Worm (Caenorhabditis elegans) whole organism, L1 larva: ENCODE measurements around the gene catp-8.

Source experiments
- aly-2 ChIP-seq: fragments of 150-350 bp; optimal IDR thresholded peaks from 2 replicates; lab custom pipeline; 2014; ENCODE audit warnings: missing biosample characterization, missing genetic modification characterization
- ama-1 ChIP-seq: fragments of 150-350 bp; optimal IDR thresholded peaks from 2 replicates; lab custom pipeline; 2014
- ceh-82 ChIP-seq, 3 experiments: fragments of 150-350 bp in 1 of 3; sonication (generic microtip) in 2 of 3; optimal IDR thresholded peaks; 2 replicates each; lab custom pipeline; 2014 to 2017; ENCODE audit warnings: missing biosample characterization in 3 of 3, missing genetic modification characterization in 3 of 3
- fkh-10 ChIP-seq: sonication (generic microtip); optimal IDR thresholded peaks from 2 replicates; lab custom pipeline; 2017; ENCODE audit warnings: missing biosample characterization, missing genetic modification reagents, missing genetic modification characterization
- lin-39 ChIP-seq: fragments of 150-350 bp; optimal IDR thresholded peaks from 2 replicates; lab custom pipeline; 2014; ENCODE audit warnings: missing biosample characterization, missing genetic modification reagents, missing genetic modification characterization
- nhr-28 ChIP-seq: fragments of 150-350 bp; optimal IDR thresholded peaks from 2 replicates; lab custom pipeline; 2014; ENCODE audit warnings: missing biosample characterization, missing genetic modification characterization
- nhr-77 ChIP-seq: fragments of 150-350 bp; optimal IDR thresholded peaks from 2 replicates; lab custom pipeline; 2014; ENCODE audit warnings: missing biosample characterization, missing genetic modification characterization
- skn-1 ChIP-seq: fragments of 150-350 bp; optimal IDR thresholded peaks from 2 replicates; lab custom pipeline; 2014; ENCODE audit warnings: missing biosample characterization, missing genetic modification characterization
- sox-4 ChIP-seq: sonication (generic microtip); optimal IDR thresholded peaks from 2 replicates; lab custom pipeline; 2016; ENCODE audit warnings: missing genetic modification characterization, missing compliant biosample characterization
- unc-98 ChIP-seq: fragments of 200-800 bp; sonication (Bioruptor generic); IDR thresholded peaks from 2 replicates; pipeline ENCODE4 v1.3.6; 2022; ENCODE audit warnings: missing genetic modification characterization, missing compliant biosample characterization
- ztf-11 ChIP-seq, 2 experiments: sonication (generic microtip); optimal IDR thresholded peaks; 2 replicates each; lab custom pipeline; 2016 to 2017; ENCODE audit warnings: missing genetic modification characterization in 2 of 2, missing biosample characterization in 1 of 2, missing compliant biosample characterization in 1 of 2

- no peak for TF ChIP-seq ama-1 (lab: Kevin White, UChicago)
- TF ChIP-seq ztf-11 (tag; optimal IDR thresholded peaks at IDR 0.05; lab: Kevin White, UChicago) = no peak
- no peak for TF ChIP-seq fkh-10 (GFP tag; lab: Kevin White, UChicago)
- no peak for TF ChIP-seq nhr-28 (tag; lab: Kevin White, UChicago)
- no peak for TF ChIP-seq aly-2 (tag; lab: Kevin White, UChicago)
- no peak for TF ChIP-seq unc-98 (GFP tag; lab: Robert Waterston, UW)
- TF ChIP-seq sox-4 = no peak
- no peak for TF ChIP-seq lin-39 (tag; lab: Kevin White, UChicago)
- TF ChIP-seq nhr-77 (tag; lab: Kevin White, UChicago) = no peak
- no peak for TF ChIP-seq skn-1 (tag; lab: Kevin White, UChicago)
- TF ChIP-seq ceh-82 (tag; optimal IDR thresholded peaks at IDR 0.05; lab: Kevin White, UChicago) = no peak
Observed at ce11 chrIV:11475080-11475479, 4.0 kb downstream of the catp-8 start.
